Worm (Caenorhabditis elegans) whole organism, young adult: Measurements from ENCODE around the gene phf-15.

Experiments
- B0035.1 ChIP-seq: sonication (generic microtip); optimal IDR thresholded peaks from 2 replicates; lab custom pipeline; 2016; ENCODE audit warnings: missing genetic modification characterization, mild to moderate bottlenecking, missing compliant biosample characterization, missing genotype, missing genetic modification reagents
- F55B11.4 ChIP-seq: sonication (generic microtip); optimal IDR thresholded peaks from 2 replicates; lab custom pipeline; 2016; ENCODE audit warnings: missing compliant biosample characterization, missing genetic modification characterization, borderline replicate concordance; ENCODE audit not compliant: insufficient read depth
- ZK185.1 ChIP-seq: sonication (generic microtip); optimal IDR thresholded peaks from 2 replicates; lab custom pipeline; 2016; ENCODE audit warnings: mild to moderate bottlenecking, missing genetic modification characterization, missing compliant biosample characterization; ENCODE audit not compliant: poor library complexity, severe bottlenecking
- ets-4 ChIP-seq: fragments of 200-800 bp; sonication (Bioruptor generic); optimal IDR thresholded peaks from 2 replicates; lab custom pipeline; 2018; ENCODE audit warnings: mild to moderate bottlenecking, missing genetic modification characterization, missing compliant biosample characterization
- lag-1 ChIP-seq: fragments of 200-800 bp; sonication (Bioruptor generic); IDR thresholded peaks from 2 replicates; pipeline ENCODE4 v1.3.6; 2022; ENCODE audit warnings: missing genetic modification reagents, missing genetic modification characterization, missing compliant biosample characterization
- lir-1 ChIP-seq: fragments of 200-800 bp; sonication (Bioruptor generic); conservative IDR thresholded peaks from 2 replicates; pipeline ENCODE4 v1.3.6; 2022; ENCODE audit warnings: missing genetic modification reagents, missing genetic modification characterization, missing compliant biosample characterization
- nhr-179 ChIP-seq: sonication (generic microtip); optimal IDR thresholded peaks from 2 replicates; lab custom pipeline; 2016; ENCODE audit warnings: mild to moderate bottlenecking, missing genetic modification characterization, missing compliant biosample characterization
- pha-4 ChIP-seq: fragments of 150-350 bp; sonication (generic microtip); optimal IDR thresholded peaks from 2 replicates; lab custom pipeline; 2014; ENCODE audit warnings: missing biosample characterization, missing genetic modification reagents, missing genetic modification characterization
- rpc-1 ChIP-seq, 2 experiments: fragments of 150-350 bp in 1 of 2; sonication (generic microtip) in 1 of 2; optimal IDR thresholded peaks; 2 replicates each; lab custom pipeline; 2014 to 2018; ENCODE audit warnings: missing biosample characterization in 1 of 2, missing genetic modification characterization in 1 of 2, missing genetic modification reagents in 1 of 2, missing genotype in 1 of 2
- snpc-1.3 ChIP-seq: sonication (generic microtip); optimal IDR thresholded peaks from 2 replicates; lab custom pipeline; 2017; ENCODE audit warnings: missing genetic modification characterization, mild to moderate bottlenecking, missing compliant biosample characterization, antibody characterized with exemption, moderate library complexity, missing genotype, missing genetic modification reagents; ENCODE audit not compliant: insufficient read depth
- snpc-4 ChIP-seq, 5 experiments: fragments of 150-350 bp in 1 of 5; sonication (generic microtip) in 4 of 5; optimal IDR thresholded peaks; 2 replicates each; lab custom pipeline; 2014 to 2018; ENCODE audit warnings: missing genetic modification characterization in 5 of 5, missing biosample characterization in 3 of 5, antibody characterized with exemption in 2 of 5, mild to moderate bottlenecking in 2 of 5, missing compliant biosample characterization in 2 of 5, missing genotype in 2 of 5, moderate library complexity in 2 of 5, missing genetic modification reagents in 1 of 5
- unc-62 ChIP-seq: fragments of 150-350 bp; optimal IDR thresholded peaks from 2 replicates; lab custom pipeline; 2014; ENCODE audit warnings: missing biosample characterization, missing genetic modification reagents, missing genetic modification characterization

- TF ChIP-seq lir-1 (GFP tag; lab: Robert Waterston, UW) (no peak), F55B11.4 (tag; lab: Kevin White, UChicago) (no peak), ets-4 (GFP tag; lab: Kevin White, UChicago) (no peak), rpc-1 (optimal IDR thresholded peaks at IDR 0.05; lab: Kevin White, UChicago) (no peak), rpc-1 (tag; optimal IDR thresholded peaks at IDR 0.05; lab: Kevin White, UChicago) (no peak), ZK185.1 (tag; lab: Kevin White, UChicago) (no peak), lag-1 (GFP tag; lab: Robert Waterston, UW) (no peak), pha-4 (tag; lab: Kevin White, UChicago) (no peak), snpc-4 (GFP tag; optimal IDR thresholded peaks at IDR 0.05; lab: Kevin White, UChicago) (no peak), snpc-4 (tag; optimal IDR thresholded peaks at IDR 0.05; lab: Kevin White, UChicago) (no peak), unc-62 (GFP tag; lab: Kevin White, UChicago) (no peak), nhr-179 (tag; lab: Kevin White, UChicago) (no peak), snpc-1.3 (tag; lab: Kevin White, UChicago) (no peak), B0035.1 (tag; lab: Kevin White, UChicago) (no peak)
These were observed 13.0 kb upstream of the phf-15 start for ce11 chrIII:3309700-3310099.
